Fruit fly (Drosophila melanogaster): Measurements from ENCODE around the gene sofe.

DNA sequence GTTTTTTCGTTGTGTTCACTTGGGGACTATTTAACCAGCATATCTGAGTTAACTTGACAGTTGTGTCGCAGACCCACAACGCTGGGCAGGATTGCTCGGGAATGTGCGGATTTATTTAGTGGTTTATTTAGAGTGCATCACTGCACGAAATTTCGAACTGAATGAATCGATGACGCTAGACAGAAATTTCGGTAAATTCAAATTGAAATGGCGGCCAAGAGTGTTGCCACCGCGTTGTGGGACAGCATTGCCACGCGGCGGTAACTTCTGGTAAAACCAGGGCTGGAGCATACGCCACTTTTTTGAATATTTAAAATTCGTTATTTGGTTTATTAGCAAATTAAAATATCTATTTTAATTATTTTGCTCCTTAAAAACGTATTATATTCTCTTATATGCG is 2.5 kb downstream of the sofe start, which contains the start of gene feo:
- TF ChIP-seq pan (optimal IDR thresholded peaks at IDR 0.05) (no peak), Dll (optimal IDR thresholded peaks at IDR 0.05) (no peak)

Data from whole organism.